Fruit fly (Drosophila melanogaster) S2 (cell line): ENCODE results near the gene CG31347.

Source experiments
- CG8478 ChIP-seq: fragments of >200 bp; optimal IDR thresholded peaks from 2 replicates; lab custom pipeline; 2018
- CTCF ChIP-seq, 2 experiments: fragments of >200 bp; optimal IDR thresholded peaks; 2 replicates each; lab custom pipeline; 2018

The CG31347 gene

DNA sequence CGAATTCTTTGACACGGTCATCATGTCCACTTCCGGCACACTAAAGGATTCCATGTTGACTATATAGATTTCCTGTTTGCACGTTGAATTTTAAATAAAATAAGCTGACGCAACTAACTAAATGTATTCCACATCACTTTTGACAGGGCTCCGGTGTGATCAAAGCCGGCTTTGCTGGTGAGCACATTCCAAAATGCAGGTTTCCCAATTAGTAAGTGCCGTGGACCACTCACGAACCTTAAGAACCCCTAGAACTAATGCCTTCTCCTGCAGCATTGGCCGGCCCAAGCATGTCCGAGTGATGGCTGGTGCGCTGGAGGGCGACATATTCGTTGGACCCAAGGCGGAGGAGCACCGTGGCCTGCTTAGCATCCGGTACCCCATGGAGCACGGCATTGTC lies at the start of gene CG31347:
Gene CG31347, minus strand, starts transcription at position 101 of the 400 bp plus-strand sequence.
- no peak for TF ChIP-seq CTCF (optimal IDR thresholded peaks at IDR 0.05; lab: Kevin White, UChicago)
- no peak for TF ChIP-seq CG8478 (lab: Kevin White, UChicago)

DNA sequence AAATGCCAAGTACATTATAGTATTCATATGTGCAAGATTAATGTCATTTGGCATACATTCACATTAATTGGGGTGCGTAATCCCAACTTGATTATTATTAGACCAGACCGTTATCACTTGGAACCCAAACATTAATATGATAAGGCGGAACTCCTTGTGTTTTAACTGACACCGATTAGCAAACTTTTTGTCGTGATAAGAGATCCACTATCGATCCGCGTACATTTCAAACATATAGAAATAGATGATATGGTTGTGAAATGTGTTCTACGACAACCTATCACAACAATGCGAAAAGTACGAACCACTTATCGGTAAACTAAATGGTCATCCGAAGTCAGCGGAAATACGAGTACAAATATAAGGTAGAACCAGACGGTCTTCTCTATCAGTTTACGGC lies 46.9 kb upstream of the CG31347 start, which contains the start of gene Ugt37A2:
Gene Ugt37A2, plus strand, starts transcription at position 396 of the 400 bp plus-strand sequence.
- TF ChIP-seq CTCF (optimal IDR thresholded peaks at IDR 0.05; lab: Kevin White, UChicago): no peak
- TF ChIP-seq CG8478 (lab: Kevin White, UChicago): no peak

- no peak for TF ChIP-seq CG8478 (lab: Kevin White, UChicago)
- TF ChIP-seq CTCF (optimal IDR thresholded peaks at IDR 0.05; lab: Kevin White, UChicago): no peak
These were observed 35.7 kb upstream of the CG31347 start for dm6 chr3R:12727944-12728649.

- peak; percentile 6 to 71 for TF ChIP-seq CTCF (optimal IDR thresholded peaks at IDR 0.05; lab: Kevin White, UChicago)
- no peak for TF ChIP-seq CG8478 (lab: Kevin White, UChicago)
These were observed 31.4 kb upstream of the CG31347 start for dm6 chr3R:12723759-12724158.

DNA sequence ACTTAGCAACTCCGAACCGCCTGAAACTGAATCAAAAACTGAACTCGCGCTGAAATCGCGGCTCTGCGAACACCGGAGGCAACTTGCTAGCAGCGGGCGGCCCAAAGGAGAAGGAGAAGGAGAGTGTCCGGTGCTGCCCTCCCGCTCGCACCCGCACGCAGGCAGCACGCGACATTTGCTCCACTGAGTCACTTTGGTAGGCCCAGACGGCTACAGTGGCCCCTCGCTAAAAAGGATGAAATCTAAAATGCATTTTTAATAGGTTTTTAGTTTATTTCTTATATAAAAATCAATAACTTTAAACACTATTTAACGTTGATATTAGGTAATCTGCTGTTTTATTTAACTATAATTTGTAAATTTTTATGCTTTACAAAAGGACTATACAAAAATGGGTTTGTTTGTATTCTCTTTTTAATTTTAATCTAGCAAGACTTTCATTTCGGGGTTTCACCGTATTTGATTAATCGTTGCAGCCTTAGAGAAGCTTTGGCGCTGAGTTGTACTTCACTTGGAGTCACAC lies 30.1 kb upstream of the CG31347 start, which contains the start of gene Men:
Gene Men, minus strand, starts transcription at position 51 of the 523 bp plus-strand sequence.
- no peak for TF ChIP-seq CG8478 (lab: Kevin White, UChicago)
- TF ChIP-seq CTCF (optimal IDR thresholded peaks at IDR 0.05; lab: Kevin White, UChicago): no peak

DNA sequence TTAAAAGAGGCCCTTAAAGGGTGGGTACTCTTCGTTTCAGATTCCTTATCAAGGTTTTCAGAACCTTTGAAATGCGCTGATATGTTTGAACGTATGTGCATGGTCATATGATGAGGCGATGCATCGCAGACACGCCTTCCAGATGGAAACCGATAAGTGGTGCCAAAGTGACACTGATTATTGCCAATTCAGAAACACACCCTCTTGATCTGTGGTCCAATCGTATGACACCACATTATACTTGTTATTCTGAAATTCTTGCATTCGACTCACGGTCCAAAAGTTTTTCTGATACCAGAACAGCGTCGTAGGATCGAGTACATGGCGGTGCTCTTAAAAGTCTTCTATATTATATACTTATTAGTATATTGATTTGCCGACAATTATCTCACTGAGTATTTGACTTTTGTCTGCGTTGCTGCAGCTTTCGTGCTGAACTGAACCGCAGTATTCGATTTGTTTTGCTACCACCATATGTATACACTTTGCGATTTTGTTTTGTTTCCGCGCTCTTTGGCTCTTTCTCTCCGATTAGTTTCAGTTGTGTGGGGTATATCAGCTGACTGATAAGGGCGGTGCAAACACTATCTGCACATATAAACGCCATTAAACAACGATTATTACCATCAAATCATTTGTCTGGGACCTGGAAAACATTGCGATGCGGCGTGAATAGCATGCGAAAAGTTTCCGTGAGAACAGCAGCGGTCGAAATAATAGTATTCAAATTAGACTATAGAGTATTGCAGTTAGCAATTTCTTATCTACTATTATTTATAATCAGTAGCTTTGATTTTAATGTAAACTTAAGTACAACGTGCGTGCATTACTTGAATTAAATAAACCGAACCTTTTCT lies 28.2 kb upstream of the CG31347 start:
- TF ChIP-seq CTCF (optimal IDR thresholded peaks at IDR 0.05; lab: Kevin White, UChicago): no peak
- no peak for TF ChIP-seq CG8478 (lab: Kevin White, UChicago)

DNA sequence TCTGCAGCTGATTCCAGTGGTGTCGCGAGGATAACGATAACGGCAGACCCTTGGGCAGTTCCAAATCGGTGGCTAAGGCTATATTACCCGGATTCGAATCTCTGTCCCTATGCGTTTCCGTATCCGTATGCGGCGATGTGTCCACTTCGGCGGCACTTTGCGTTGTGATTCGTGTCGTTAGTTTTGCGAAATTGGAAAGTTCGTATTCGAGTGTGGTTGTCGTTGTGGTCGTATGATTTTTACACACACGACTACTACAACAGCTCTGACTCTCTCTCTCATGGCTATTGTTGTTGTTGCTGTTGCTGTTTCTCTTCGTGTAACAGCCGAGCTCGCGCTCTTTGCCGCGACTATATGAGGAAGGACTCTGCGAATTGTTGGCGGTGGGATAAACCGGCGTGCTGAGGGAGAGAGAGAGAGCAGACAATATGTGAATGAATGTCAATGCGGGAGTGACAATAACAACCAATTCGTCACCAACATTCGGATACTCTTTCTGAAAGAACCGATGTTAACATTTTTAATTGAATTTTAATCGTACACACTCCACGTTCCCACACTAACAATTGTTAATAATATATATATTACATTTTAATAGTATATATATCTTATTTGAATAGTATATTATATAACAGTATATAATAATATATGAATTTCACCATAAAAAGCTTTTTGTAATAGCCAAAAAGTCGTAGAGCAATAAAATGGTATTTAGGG lies 27.4 kb upstream of the CG31347 start:
- TF ChIP-seq CG8478 (lab: Kevin White, UChicago): no peak
- TF ChIP-seq CTCF (optimal IDR thresholded peaks at IDR 0.05; lab: Kevin White, UChicago): no peak

DNA sequence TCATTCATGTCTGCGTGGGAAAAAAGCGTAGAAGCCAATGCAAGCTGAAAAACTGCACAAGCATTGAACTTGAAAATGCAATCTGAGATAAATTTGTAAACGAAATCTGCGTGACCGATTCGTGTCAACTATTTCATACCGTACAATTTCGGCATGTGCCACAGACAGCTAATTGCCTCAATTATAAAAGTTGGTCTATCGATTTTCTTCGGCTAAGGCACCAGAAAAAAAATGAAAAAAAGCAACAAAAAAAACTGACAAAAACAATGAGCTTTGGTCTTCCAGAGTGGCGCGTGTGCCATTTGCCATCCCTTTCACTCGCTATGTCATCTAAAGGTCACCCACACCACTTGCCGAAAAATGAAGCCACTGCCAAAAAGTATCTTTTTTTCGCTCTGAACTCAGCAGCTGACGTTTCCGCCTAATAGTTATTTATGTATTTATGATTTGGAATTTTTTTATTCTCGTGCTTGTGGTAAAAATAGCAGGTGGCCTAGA lies 26.2 kb upstream of the CG31347 start:
- no peak for TF ChIP-seq CG8478 (lab: Kevin White, UChicago)
- TF ChIP-seq CTCF (optimal IDR thresholded peaks at IDR 0.05; lab: Kevin White, UChicago): no peak

dm6 chr3R:12717588-12718535 lies 25.5 kb upstream of the CG31347 start:
- no peak for TF ChIP-seq CTCF (optimal IDR thresholded peaks at IDR 0.05; lab: Kevin White, UChicago)
- no peak for TF ChIP-seq CG8478 (lab: Kevin White, UChicago)

DNA sequence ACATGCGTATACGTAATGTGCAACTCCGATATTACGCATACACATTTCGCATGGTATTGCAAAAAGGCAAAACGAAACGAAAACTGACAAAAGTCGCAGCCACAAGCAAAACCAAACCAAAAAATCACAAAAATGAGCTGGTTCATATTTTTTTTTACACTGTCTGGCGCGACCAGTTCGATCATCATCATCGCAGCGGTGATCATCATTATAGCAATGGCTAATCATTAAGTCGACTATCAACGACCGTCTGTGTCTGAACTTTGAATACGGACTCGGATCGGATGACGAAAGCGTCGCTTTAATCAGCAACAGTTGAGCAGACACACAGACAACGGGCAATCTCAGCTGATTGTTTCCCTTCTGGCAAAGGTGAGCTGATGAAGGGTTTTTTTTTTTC lies 24.5 kb upstream of the CG31347 start:
- TF ChIP-seq CG8478 (lab: Kevin White, UChicago) (no peak), CTCF (optimal IDR thresholded peaks at IDR 0.05; lab: Kevin White, UChicago) (no peak)

- TF ChIP-seq CTCF (optimal IDR thresholded peaks at IDR 0.05; lab: Kevin White, UChicago) (no peak), CG8478 (lab: Kevin White, UChicago) (no peak)
These were observed 23.9 kb upstream of the CG31347 start for dm6 chr3R:12716251-12716650.

DNA sequence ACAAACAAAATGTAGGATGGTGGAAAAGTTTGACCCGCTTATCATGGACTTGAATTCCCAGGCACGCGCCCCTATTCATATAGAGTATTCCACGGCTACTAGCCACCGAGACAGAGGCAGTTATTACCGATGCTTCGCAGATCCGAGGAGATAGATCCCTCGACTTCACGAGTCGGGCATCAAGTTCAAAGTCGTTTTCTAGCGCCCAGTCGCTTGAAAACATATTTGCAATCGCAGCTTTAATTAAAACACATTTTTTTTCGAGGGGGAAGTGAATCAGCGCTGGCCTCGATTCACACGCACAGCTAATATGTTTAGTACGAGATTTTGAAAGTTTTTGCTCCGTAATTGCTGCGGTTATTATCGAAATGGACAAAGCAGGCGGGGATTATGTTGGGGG lies 22.9 kb upstream of the CG31347 start:
- TF ChIP-seq CG8478 (lab: Kevin White, UChicago) (no peak), CTCF (optimal IDR thresholded peaks at IDR 0.05; lab: Kevin White, UChicago) (no peak)
